Worm (Caenorhabditis elegans): ENCODE data around the gene math-10.
"Not testable (repeated sequence)": the region's sequence is repeated elsewhere in the genome, so short reads cannot be mapped to it uniquely, and the experiment has no call there.

Gene math-10

ce11 chrII:1848109-1848508 lies 23.2 kb upstream of the math-10 start, which contains the start of gene fbxb-97:
TSS of gene fbxb-97 (minus strand) at chrII:1848161.
- TF ChIP-seq mls-2 (tag; optimal IDR thresholded peaks at IDR 0.05) (no peak), unc-120 (tag; optimal IDR thresholded peaks at IDR 0.05; ENCODE audit: poor library complexity, severe bottlenecking) (peak; percentile 51), sem-2 (GFP tag; optimal IDR thresholded peaks at IDR 0.05) (no peak), elt-3 (tag; optimal IDR thresholded peaks at IDR 0.05) (no peak)

ce11 chrII:1850299-1850698 lies 21.0 kb upstream of the math-10 start, which contains the start of gene fbxb-96:
TSS of gene fbxb-96 (minus strand) at chrII:1850399.
- TF ChIP-seq lin-32 (GFP tag; optimal IDR thresholded peaks at IDR 0.05), result no peak
- TF ChIP-seq mab-5 (tag; optimal IDR thresholded peaks at IDR 0.05), result no peak
- no peak for TF ChIP-seq mep-1 (tag; optimal IDR thresholded peaks at IDR 0.05)
- no peak for TF ChIP-seq nhr-237 (tag; optimal IDR thresholded peaks at IDR 0.05)
- no peak for TF ChIP-seq unc-120 (tag; optimal IDR thresholded peaks at IDR 0.05; ENCODE audit: poor library complexity, severe bottlenecking)
- no peak for TF ChIP-seq lin-13 (tag; optimal IDR thresholded peaks at IDR 0.05)

- TF ChIP-seq elt-1 (tag; optimal IDR thresholded peaks at IDR 0.05; ENCODE audit: borderline replicate concordance, insufficient read depth) (peak; percentile 62), mls-2 (tag; optimal IDR thresholded peaks at IDR 0.05) (no peak), ceh-39 (tag; optimal IDR thresholded peaks at IDR 0.05) (no peak), elt-3 (tag; optimal IDR thresholded peaks at IDR 0.05) (peak; percentile 85), lin-32 (GFP tag; optimal IDR thresholded peaks at IDR 0.05) (no peak), sem-2 (GFP tag; optimal IDR thresholded peaks at IDR 0.05) (no peak), nhr-237 (tag; optimal IDR thresholded peaks at IDR 0.05) (no peak), nhr-2 (tag; optimal IDR thresholded peaks at IDR 0.05) (no peak), bed-3 (GFP tag; optimal IDR thresholded peaks at IDR 0.05) (no peak), nhr-76 (tag; optimal IDR thresholded peaks at IDR 0.05) (no peak)
Measured at ce11 chrII:1850840-1851294, 20.5 kb upstream of the math-10 start, which contains the start of gene C52E2.3. TSS of gene C52E2.3 (plus strand) at chrII:1851244.

ce11 chrII:1851716-1852115 lies 19.6 kb upstream of the math-10 start:
- TF ChIP-seq M03D4.4 (tag; optimal IDR thresholded peaks at IDR 0.05), result no peak
- no peak for TF ChIP-seq ceh-39 (tag; optimal IDR thresholded peaks at IDR 0.05)
- no peak for TF ChIP-seq mab-5 (tag; optimal IDR thresholded peaks at IDR 0.05)
- no peak for TF ChIP-seq tbx-8 (GFP tag; optimal IDR thresholded peaks at IDR 0.05)
- TF ChIP-seq ztf-11 (tag; optimal IDR thresholded peaks at IDR 0.05), result no peak
- TF ChIP-seq hlh-1 (tag; optimal IDR thresholded peaks at IDR 0.05), result no peak
- TF ChIP-seq cnd-1 (tag; optimal IDR thresholded peaks at IDR 0.05), result no peak
- no peak for TF ChIP-seq elt-1 (tag; optimal IDR thresholded peaks at IDR 0.05; ENCODE audit: borderline replicate concordance, insufficient read depth)
- no peak for TF ChIP-seq elt-3 (tag; optimal IDR thresholded peaks at IDR 0.05)
- no peak for TF ChIP-seq flh-1 (GFP tag; optimal IDR thresholded peaks at IDR 0.05)
- no peak for TF ChIP-seq bed-3 (GFP tag; optimal IDR thresholded peaks at IDR 0.05)
- no peak for TF ChIP-seq blmp-1 (tag; optimal IDR thresholded peaks at IDR 0.05)
- TF ChIP-seq zip-8 (tag; optimal IDR thresholded peaks at IDR 0.05), result no peak
- no peak for TF ChIP-seq ceh-43 (GFP tag; optimal IDR thresholded peaks at IDR 0.05)
- TF ChIP-seq nhr-76 (tag; optimal IDR thresholded peaks at IDR 0.05), result no peak
- no peak for TF ChIP-seq unc-39 (tag; optimal IDR thresholded peaks at IDR 0.05)

- no peak for TF ChIP-seq unc-120 (tag; optimal IDR thresholded peaks at IDR 0.05; ENCODE audit: poor library complexity, severe bottlenecking)
- TF ChIP-seq zip-8 (tag; optimal IDR thresholded peaks at IDR 0.05), result no peak
- TF ChIP-seq unc-39 (tag; optimal IDR thresholded peaks at IDR 0.05), result no peak
- TF ChIP-seq pha-4 (tag; optimal IDR thresholded peaks at IDR 0.05), result no peak
- no peak for TF ChIP-seq elt-1 (tag; optimal IDR thresholded peaks at IDR 0.05; ENCODE audit: borderline replicate concordance, insufficient read depth)
- no peak for TF ChIP-seq drap-1 (GFP tag; optimal IDR thresholded peaks at IDR 0.05)
- TF ChIP-seq cnd-1 (tag; optimal IDR thresholded peaks at IDR 0.05), result no peak
Measured at ce11 chrII:1852503-1852902, 18.8 kb upstream of the math-10 start, which contains the start of gene C52E2.2. TSS of gene C52E2.2 (plus strand) at chrII:1852803.

- not testable (repeated sequence) for TF ChIP-seq nhr-28, sptf-1, ceh-39 (tag; optimal IDR thresholded peaks at IDR 0.05)
Measured at ce11 chrII:1854094-1854493, 17.2 kb upstream of the math-10 start, which contains the start of gene fbxb-95. TSS of gene fbxb-95 (plus strand) at chrII:1854394.
